Worm (Caenorhabditis elegans): ENCODE measurements around the gene nra-3.

DNA sequence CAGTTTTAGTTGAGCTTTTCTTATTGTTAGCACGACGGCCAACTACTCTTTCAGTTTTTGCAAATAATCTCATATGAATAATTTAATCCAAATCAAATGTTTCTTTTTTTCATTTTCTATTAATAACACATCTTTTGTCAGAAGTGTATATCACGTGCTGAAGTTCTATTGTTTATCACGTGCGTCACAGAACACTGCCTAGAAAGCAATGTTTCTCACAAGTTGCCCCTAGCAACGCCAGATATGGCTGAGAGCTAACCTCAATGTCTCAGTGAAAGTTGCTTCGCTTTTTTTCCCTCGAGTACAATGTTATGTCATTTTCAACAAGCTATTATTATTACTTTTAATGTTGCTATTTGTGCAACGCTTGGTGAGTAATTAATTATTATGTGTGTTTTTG, 3.3 kb downstream of the nra-3 start:
- no peak for TF ChIP-seq ceh-82 (tag; optimal IDR thresholded peaks at IDR 0.05)
- TF ChIP-seq lsy-2 (tag; optimal IDR thresholded peaks at IDR 0.05), result no peak
- no peak for TF ChIP-seq nhr-25 (tag; optimal IDR thresholded peaks at IDR 0.05)
- TF ChIP-seq unc-62 (GFP tag; optimal IDR thresholded peaks at IDR 0.05), result no peak
- TF ChIP-seq snpc-4 (tag; optimal IDR thresholded peaks at IDR 0.05), result no peak
- no peak for TF ChIP-seq ztf-4 (tag; optimal IDR thresholded peaks at IDR 0.05)
- TF ChIP-seq skn-1 (tag; optimal IDR thresholded peaks at IDR 0.05), result no peak
- no peak for TF ChIP-seq mab-5 (tag; optimal IDR thresholded peaks at IDR 0.05)
- no peak for TF ChIP-seq elt-3 (tag; optimal IDR thresholded peaks at IDR 0.05)
- TF ChIP-seq unc-39 (tag; optimal IDR thresholded peaks at IDR 0.05), result no peak
- TF ChIP-seq egl-27 (tag; optimal IDR thresholded peaks at IDR 0.05), result no peak
- no peak for TF ChIP-seq nhr-12 (tag; optimal IDR thresholded peaks at IDR 0.05)
- TF ChIP-seq ZK546.5 (tag; optimal IDR thresholded peaks at IDR 0.05), result no peak
- TF ChIP-seq C34F6.9 (tag; optimal IDR thresholded peaks at IDR 0.05), result peak; percentile 30
